Fruit fly (Drosophila melanogaster): ENCODE measurements around the gene 5-HT2A.
A peak's percentile ranks its signal among the peaks of the same experiment; 100 is the strongest.

5-HT2A gene

dm6 chr3R:4649126-4649811 is 36.6 kb downstream of the 5-HT2A start, which contains the start of gene Karybeta3:
Gene Karybeta3 (plus strand): TSS chr3R:4649176.
- TF ChIP-seq Tbp (GFP tag; optimal IDR thresholded peaks at IDR 0.05) (no peak), cato (GFP tag; optimal IDR thresholded peaks at IDR 0.05; ENCODE audit: borderline replicate concordance) (peak; percentile 28), CG10959 (GFP tag; IDR thresholded peaks at IDR 0.05) (no peak), onecut (GFP tag; IDR thresholded peaks at IDR 0.05) (0 out of 2 replicates have a peak, but pooled peaks have one; percentile 22), cas (GFP tag; IDR thresholded peaks at IDR 0.05) (peak; percentile 55; the same call in 1 of the 2 replicates), B-H1 (GFP tag; IDR thresholded peaks at IDR 0.05) (peak; percentile 66), CG5953 (GFP tag; IDR thresholded peaks at IDR 0.05) (no peak; the same call in 1 of the 2 replicates), grn (GFP tag; optimal IDR thresholded peaks at IDR 0.05) (peak; percentile 78), CG10366 (GFP tag; IDR thresholded peaks at IDR 0.05) (peak; percentile 68), CG13775 (GFP tag; optimal IDR thresholded peaks at IDR 0.05) (peak; percentile 85), pum (GFP tag; optimal IDR thresholded peaks at IDR 0.05) (peak; percentile 77), exex (tag; optimal IDR thresholded peaks at IDR 0.05) (no peak), pita (GFP tag; optimal IDR thresholded peaks at IDR 0.05) (no peak), CG6854 (GFP tag; optimal IDR thresholded peaks at IDR 0.05) (no peak), Dip2 (GFP tag; IDR thresholded peaks at IDR 0.05) (no peak; the same call in 1 of the 2 replicates), CG8089 (GFP tag; optimal IDR thresholded peaks at IDR 0.05) (peak; percentile 74), dmrt11E (tag; optimal IDR thresholded peaks at IDR 0.05) (peak; percentile 5), Max (GFP tag; optimal IDR thresholded peaks at IDR 0.05) (peak; percentile 62), abd-A (tag; optimal IDR thresholded peaks at IDR 0.05) (no peak), kni (GFP tag; optimal IDR thresholded peaks at IDR 0.05) (peak; percentile 50), CG30431 (GFP tag; optimal IDR thresholded peaks at IDR 0.05) (peak; percentile 30), sens-2 (GFP tag; IDR thresholded peaks at IDR 0.05) (peak; percentile 69), CG14050 (GFP tag; IDR thresholded peaks at IDR 0.05) (peak; percentile 69), GATAe (GFP tag; conservative IDR thresholded peaks at IDR 0.05) (peak; percentile 37; the same call in 1 of the 2 replicates), Oaz (GFP tag; IDR thresholded peaks at IDR 0.05) (0 out of 2 replicates have a peak, but pooled peaks have one; percentile 35), BtbVII (GFP tag; optimal IDR thresholded peaks at IDR 0.05) (peak; percentile 72), ATbp (GFP tag; optimal IDR thresholded peaks at IDR 0.05) (no peak), Drgx (GFP tag; IDR thresholded peaks at IDR 0.05) (peak; percentile 81), ssp (GFP tag; IDR thresholded peaks at IDR 0.05) (peak; percentile 68), dimm (GFP tag; IDR thresholded peaks at IDR 0.05) (no peak), CG12744 (GFP tag; optimal IDR thresholded peaks at IDR 0.05) (peak; percentile 53), Atf-2 (GFP tag; optimal IDR thresholded peaks at IDR 0.05) (peak; percentile 79), NC2α (GFP tag; optimal IDR thresholded peaks at IDR 0.05) (peak; percentile 38), eyg (GFP tag; optimal IDR thresholded peaks at IDR 0.05) (peak; percentile 70), CG17359 (tag; optimal IDR thresholded peaks at IDR 0.05) (peak; percentile 61), bsh (GFP tag; optimal IDR thresholded peaks at IDR 0.05) (peak; percentile 25 to 66), CG4707 (GFP tag; optimal IDR thresholded peaks at IDR 0.05) (no peak), CG2120 (GFP tag; optimal IDR thresholded peaks at IDR 0.05) (peak; percentile 84), Ets97D (GFP tag; optimal IDR thresholded peaks at IDR 0.05) (peak; percentile 96), Neu2 (GFP tag; optimal IDR thresholded peaks at IDR 0.05; ENCODE audit: borderline replicate concordance) (no peak), ara (GFP tag; IDR thresholded peaks at IDR 0.05) (peak; percentile 73), CG15479 (GFP tag; optimal IDR thresholded peaks at IDR 0.05) (no peak), CG7839 (tag; optimal IDR thresholded peaks at IDR 0.05) (peak; percentile 68), CG4617 (GFP tag; optimal IDR thresholded peaks at IDR 0.05; ENCODE audit: borderline replicate concordance) (peak; percentile 82), Ssrp (tag; optimal IDR thresholded peaks at IDR 0.05) (peak; percentile 47), otp (GFP tag; IDR thresholded peaks at IDR 0.05) (peak; percentile 55; the same call in 2 of the 3 replicates), HmgD (GFP tag; optimal IDR thresholded peaks at IDR 0.05) (peak; percentile 80), Nf-YA (GFP tag; IDR thresholded peaks at IDR 0.05) (peak; percentile 72), nerfin-2 (GFP tag; IDR thresholded peaks at IDR 0.05; ENCODE audit: partially characterized antibody) (0 out of 2 replicates have a peak, but pooled peaks have one; percentile 52)
